Worm (Caenorhabditis elegans): ENCODE measurements around the gene swt-7.
A peak's percentile ranks its signal among the peaks of the same experiment; 100 is the strongest.
"Not testable (repeated sequence)": the region's sequence is repeated elsewhere in the genome, so short reads cannot be mapped to it uniquely, and the experiment has no call there.

The swt-7 gene

ce11 chrV:5030715-5031114 is at the start of gene swt-7:
Gene swt-7, minus strand, starts transcription at chrV:5030815.
- TF ChIP-seq che-1 (tag; optimal IDR thresholded peaks at IDR 0.05) (no peak), ceh-48 (tag; optimal IDR thresholded peaks at IDR 0.05) (no peak), ceh-30 (tag; optimal IDR thresholded peaks at IDR 0.05) (no peak), lim-6 (tag; optimal IDR thresholded peaks at IDR 0.05) (no peak), fax-1 (tag; optimal IDR thresholded peaks at IDR 0.05) (no peak), gmeb-2 (tag; optimal IDR thresholded peaks at IDR 0.05) (no peak), ceh-34 (tag; optimal IDR thresholded peaks at IDR 0.05) (no peak), npax-4 (tag; optimal IDR thresholded peaks at IDR 0.05) (no peak), unc-86 (tag; optimal IDR thresholded peaks at IDR 0.05) (no peak), K09A11.1 (tag; optimal IDR thresholded peaks at IDR 0.05; ENCODE audit: insufficient read depth) (no peak), ceh-9 (tag; optimal IDR thresholded peaks at IDR 0.05) (no peak), pha-2 (tag; optimal IDR thresholded peaks at IDR 0.05) (no peak), sox-4 (tag; optimal IDR thresholded peaks at IDR 0.05) (no peak)

ce11 chrV:5075343-5075742 is 44.7 kb upstream of the swt-7 start:
- TF ChIP-seq sox-2 (GFP tag; IDR thresholded peaks at IDR 0.05) = 0 out of 2 replicates have a peak, but pooled peaks have one; percentile 40
- TF ChIP-seq unc-3 (GFP tag; conservative IDR thresholded peaks at IDR 0.05) = peak; percentile 60
- not testable (repeated sequence) for TF ChIP-seq unc-3 (tag; optimal IDR thresholded peaks at IDR 0.05)
- peak; percentile 84 for TF ChIP-seq ceh-45 (GFP tag; IDR thresholded peaks at IDR 0.05)

DNA sequence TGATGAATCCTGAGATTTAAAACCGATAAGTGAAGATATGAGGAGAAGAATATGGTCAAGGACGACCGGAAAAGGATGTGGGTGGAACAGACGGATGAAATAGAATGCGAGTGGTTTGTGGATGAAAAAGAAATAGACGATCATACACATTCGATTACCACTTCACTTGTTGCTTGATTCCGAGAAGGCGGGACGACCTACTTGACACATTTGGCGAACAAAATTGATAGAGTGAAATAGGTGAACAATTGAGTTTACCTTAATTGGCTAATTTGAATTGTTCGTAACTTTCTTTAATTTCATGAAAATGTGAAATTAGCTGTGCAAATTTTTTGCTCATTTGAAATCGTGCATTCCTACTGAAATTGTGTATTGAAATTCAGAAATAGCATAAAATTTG is 41.5 kb upstream of the swt-7 start, which contains the start of gene Y58A7A.2:
TSS of gene Y58A7A.2 (minus strand) at position 101 of the 400 bp plus-strand sequence.
- TF ChIP-seq ref-2 (tag; optimal IDR thresholded peaks at IDR 0.05) (no peak), hlh-8 (tag; optimal IDR thresholded peaks at IDR 0.05) (no peak), mec-3 (tag; optimal IDR thresholded peaks at IDR 0.05; ENCODE audit: borderline replicate concordance) (no peak), ceh-48 (tag; optimal IDR thresholded peaks at IDR 0.05) (no peak), nfya-1 (tag; optimal IDR thresholded peaks at IDR 0.05) (no peak), ceh-24 (tag; optimal IDR thresholded peaks at IDR 0.05) (no peak), pat-9 (tag; optimal IDR thresholded peaks at IDR 0.05) (no peak), ama-1 (optimal IDR thresholded peaks at IDR 0.05) (no peak), pha-2 (tag; optimal IDR thresholded peaks at IDR 0.05) (no peak), fkh-10 (GFP tag; optimal IDR thresholded peaks at IDR 0.05) (no peak), ceh-45 (GFP tag; IDR thresholded peaks at IDR 0.05) (no peak), C38D4.7 (GFP tag; optimal IDR thresholded peaks at IDR 0.05) (no peak), unc-3 (GFP tag; conservative IDR thresholded peaks at IDR 0.05) (no peak), unc-3 (tag; optimal IDR thresholded peaks at IDR 0.05) (no peak), odd-2 (tag; optimal IDR thresholded peaks at IDR 0.05) (no peak), madf-2 (tag; optimal IDR thresholded peaks at IDR 0.05) (no peak), npax-4 (tag; optimal IDR thresholded peaks at IDR 0.05) (no peak)

- TF ChIP-seq tbx-7 (tag; optimal IDR thresholded peaks at IDR 0.05) = no peak
- TF ChIP-seq dve-1 (tag; optimal IDR thresholded peaks at IDR 0.05) = no peak
- no peak for TF ChIP-seq tbx-2 (tag; optimal IDR thresholded peaks at IDR 0.05)
- no peak for TF ChIP-seq che-1 (tag; optimal IDR thresholded peaks at IDR 0.05)
- TF ChIP-seq ceh-45 (GFP tag; IDR thresholded peaks at IDR 0.05) = no peak
- no peak for TF ChIP-seq sox-2 (GFP tag; IDR thresholded peaks at IDR 0.05)
- TF ChIP-seq hlh-6 (tag; optimal IDR thresholded peaks at IDR 0.05) = no peak
- TF ChIP-seq npax-4 (tag; optimal IDR thresholded peaks at IDR 0.05) = no peak
- TF ChIP-seq rnt-1 (tag; optimal IDR thresholded peaks at IDR 0.05) = no peak
- TF ChIP-seq unc-55 (GFP tag; optimal IDR thresholded peaks at IDR 0.05) = no peak
- no peak for TF ChIP-seq hlh-13 (GFP tag; optimal IDR thresholded peaks at IDR 0.05)
- no peak for TF ChIP-seq Y22D7AL.16 (tag; optimal IDR thresholded peaks at IDR 0.05)
- no peak for TF ChIP-seq unc-86 (tag; optimal IDR thresholded peaks at IDR 0.05)
- TF ChIP-seq ceh-14 (tag; optimal IDR thresholded peaks at IDR 0.05) = no peak
- TF ChIP-seq ceh-48 (tag; optimal IDR thresholded peaks at IDR 0.05) = no peak
- TF ChIP-seq syd-9 (tag; optimal IDR thresholded peaks at IDR 0.05) = no peak
Observed at ce11 chrV:5069440-5069839, 38.8 kb upstream of the swt-7 start, which contains the start of gene Y58A7A.1. Gene Y58A7A.1, minus strand, starts transcription at chrV:5069540.
